Worm (Caenorhabditis elegans) whole organism, early embryonic: ENCODE measurements around the gene lgc-9.
"Not testable (repeated sequence)": the region's sequence is repeated elsewhere in the genome, so short reads cannot be mapped to it uniquely, and the experiment has no call there.

Experiments
- B0310.2 ChIP-seq: sonication (generic microtip); optimal IDR thresholded peaks from 2 replicates; lab custom pipeline; 2016; ENCODE audit warnings: mild to moderate bottlenecking, missing genetic modification characterization, missing compliant biosample characterization
- ama-1 ChIP-seq: fragments of 150-350 bp; optimal IDR thresholded peaks from 2 replicates; lab custom pipeline; 2014
- ceh-13 ChIP-seq: fragments of 200-800 bp; sonication (Bioruptor generic); optimal IDR thresholded peaks from 2 replicates; lab custom pipeline; 2018; ENCODE audit warnings: mild to moderate bottlenecking, missing genetic modification characterization, missing compliant biosample characterization
- ceh-36 ChIP-seq: sonication (generic microtip); optimal IDR thresholded peaks from 2 replicates; lab custom pipeline; 2016; ENCODE audit warnings: missing genetic modification characterization, inconsistent platforms, missing compliant biosample characterization
- ets-7 ChIP-seq: sonication (generic microtip); optimal IDR thresholded peaks from 2 replicates; lab custom pipeline; 2016; ENCODE audit warnings: missing genotype, missing genetic modification characterization, missing compliant biosample characterization
- flt-1 ChIP-seq: fragments of 200-800 bp; sonication (Bioruptor generic); IDR thresholded peaks from 2 replicates; pipeline ENCODE4 v1.3.6; 2022; ENCODE audit warnings: missing genetic modification characterization, missing compliant biosample characterization
- hmg-4 ChIP-seq: fragments of 200-800 bp; sonication (Bioruptor generic); optimal IDR thresholded peaks from 2 replicates; lab custom pipeline; 2018; ENCODE audit warnings: mild to moderate bottlenecking, missing genetic modification characterization, missing compliant biosample characterization
- pes-1 ChIP-seq: fragments of 200-800 bp; sonication (Bioruptor generic); IDR thresholded peaks from 2 replicates; pipeline ENCODE4 v1.3.6; 2022; ENCODE audit warnings: missing genetic modification reagents, missing genetic modification characterization, missing compliant biosample characterization
- tbx-11 ChIP-seq: fragments of 200-800 bp; sonication (Bioruptor generic); IDR thresholded peaks from 2 replicates; pipeline ENCODE4 v1.3.6; 2022; ENCODE audit warnings: missing genetic modification characterization, missing compliant biosample characterization
- tbx-37 ChIP-seq: fragments of 200-800 bp; sonication (Bioruptor generic); conservative IDR thresholded peaks from 2 replicates; pipeline ENCODE4 v1.3.6; 2022; ENCODE audit warnings: missing genetic modification reagents, missing genetic modification characterization, missing compliant biosample characterization
- tra-4 ChIP-seq: sonication (generic microtip); optimal IDR thresholded peaks from 2 replicates; lab custom pipeline; 2017; ENCODE audit warnings: missing genetic modification characterization, missing compliant biosample characterization

DNA sequence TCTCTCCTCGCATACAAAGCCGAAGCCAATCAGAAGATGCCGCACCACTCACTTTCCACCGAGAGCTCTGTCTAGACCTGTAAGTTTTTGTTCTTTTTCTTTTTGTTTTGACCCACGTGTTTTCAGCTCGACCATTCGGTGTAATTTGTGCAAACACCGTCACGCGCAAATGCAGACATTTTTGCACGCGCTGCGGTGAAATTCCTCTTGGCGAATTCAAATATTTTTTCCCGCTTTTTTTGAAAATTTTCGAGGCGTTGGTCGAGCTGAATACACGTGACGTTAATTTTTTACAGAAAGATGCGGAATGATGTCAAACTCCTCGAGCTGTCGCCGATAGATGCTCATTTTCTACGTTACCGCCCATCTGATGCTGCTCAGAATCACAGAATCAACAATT, 21.4 kb upstream of the lgc-9 start, which contains the start of gene C04C3.4:
- not testable (repeated sequence) for TF ChIP-seq ama-1 (lab: Kevin White, UChicago); tra-4 (tag; lab: Kevin White, UChicago); hmg-4 (GFP tag; lab: Kevin White, UChicago); pes-1 (GFP tag; lab: Robert Waterston, UW); tbx-11 (GFP tag; lab: Robert Waterston, UW); B0310.2 (tag; lab: Kevin White, UChicago); ceh-36 (tag; lab: Kevin White, UChicago); tbx-37 (GFP tag; lab: Robert Waterston, UW); ets-7; ceh-13 (GFP tag; lab: Kevin White, UChicago); flt-1 (GFP tag; lab: Robert Waterston, UW)
